Fruit fly (Drosophila melanogaster) whole organism, embryonic: ENCODE measurements around the gene CG4730.

ENCODE experiments used
- BtbVII ChIP-seq: fragments of 200-800 bp; sonication (Bioruptor generic); optimal IDR thresholded peaks from 3 replicates; lab custom pipeline; 2017; ENCODE audit warnings: missing biosample characterization, mild to moderate bottlenecking, missing genetic modification characterization
- CG10321 ChIP-seq: fragments of 200-800 bp; sonication (Bioruptor generic); IDR thresholded peaks from 2 replicates; pipeline ENCODE4 v1.3.6; 2022; ENCODE audit warnings: missing biosample characterization, missing genetic modification characterization
- CG10431 ChIP-seq: fragments of 200-800 bp; sonication (Bioruptor generic); optimal IDR thresholded peaks from 3 replicates; lab custom pipeline; 2018; ENCODE audit warnings: missing biosample characterization, mild to moderate bottlenecking, missing genetic modification characterization
- CG11398 ChIP-seq: fragments of 200-800 bp; sonication (Bioruptor generic); optimal IDR thresholded peaks from 2 replicates; lab custom pipeline; 2016; ENCODE audit warnings: missing biosample characterization, missing genetic modification characterization
- CG11696 ChIP-seq: fragments of 200-800 bp; sonication (Bioruptor generic); IDR thresholded peaks from 2 replicates; pipeline ENCODE4 v1.3.6; 2022; ENCODE audit warnings: missing biosample characterization, missing genetic modification characterization
- CG12071 ChIP-seq: fragments of 200-800 bp; sonication (Bioruptor generic); optimal IDR thresholded peaks from 3 replicates; lab custom pipeline; 2018; ENCODE audit warnings: missing biosample characterization, mild to moderate bottlenecking, missing genetic modification characterization
- CG12236 ChIP-seq: fragments of 200-800 bp; sonication (Bioruptor generic); optimal IDR thresholded peaks from 2 replicates; lab custom pipeline; 2016; ENCODE audit warnings: missing biosample characterization, missing genetic modification characterization
- CG14441 ChIP-seq: fragments of 200-800 bp; sonication (Bioruptor generic); IDR thresholded peaks from 2 replicates; pipeline ENCODE4 v1.3.6; 2022; ENCODE audit warnings: missing biosample characterization, missing genetic modification characterization
- CG18262 ChIP-seq: fragments of 200-800 bp; optimal IDR thresholded peaks from 3 replicates; lab custom pipeline; 2019; ENCODE audit warnings: missing biosample characterization, mild to moderate bottlenecking, missing genetic modification characterization, moderate library complexity
- CG18476 ChIP-seq: fragments of 200-800 bp; sonication (Bioruptor generic); optimal IDR thresholded peaks from 2 replicates; lab custom pipeline; 2016; ENCODE audit warnings: missing biosample characterization, mild to moderate bottlenecking, missing genetic modification characterization
- CG18599 ChIP-seq: fragments of 200-800 bp; sonication (Bioruptor generic); optimal IDR thresholded peaks from 3 replicates; lab custom pipeline; 2017; ENCODE audit warnings: missing biosample characterization, missing genetic modification characterization, mild to moderate bottlenecking, moderate library complexity, missing genetic modification reagents
- CG2116 ChIP-seq: fragments of 200-800 bp; sonication (Bioruptor generic); optimal IDR thresholded peaks from 3 replicates; lab custom pipeline; 2018; ENCODE audit warnings: missing biosample characterization, mild to moderate bottlenecking, missing genetic modification characterization
- CG2129 ChIP-seq: fragments of 200-800 bp; sonication (Bioruptor generic); IDR thresholded peaks from 2 replicates; pipeline ENCODE4 v1.3.6; 2022; ENCODE audit warnings: missing biosample characterization, missing genetic modification characterization; ENCODE audit not compliant: partially characterized antibody
- CG3065 ChIP-seq: fragments of 200-800 bp; sonication (Bioruptor generic); optimal IDR thresholded peaks from 2 replicates; lab custom pipeline; 2016; ENCODE audit warnings: missing biosample characterization, missing genetic modification characterization
- CG31441 ChIP-seq: fragments of 200-800 bp; sonication (Bioruptor generic); IDR thresholded peaks from 2 replicates; pipeline ENCODE4 v1.3.6; 2022; ENCODE audit warnings: missing biosample characterization, missing genetic modification characterization
- CG3163 ChIP-seq: fragments of 200-800 bp; sonication (Bioruptor generic); optimal IDR thresholded peaks from 3 replicates; lab custom pipeline; 2016; ENCODE audit warnings: missing biosample characterization, missing genetic modification characterization
- CG32772 ChIP-seq: fragments of 200-800 bp; sonication (Bioruptor generic); IDR thresholded peaks from 2 replicates; pipeline ENCODE4 v1.3.6; 2022; ENCODE audit warnings: missing biosample characterization, missing genetic modification characterization
- CG3838 ChIP-seq: fragments of 200-800 bp; sonication (Bioruptor generic); optimal IDR thresholded peaks from 3 replicates; lab custom pipeline; 2016; ENCODE audit warnings: missing biosample characterization, missing genetic modification characterization
- CG3995 ChIP-seq: fragments of 200-800 bp; sonication (Bioruptor generic); optimal IDR thresholded peaks from 3 replicates; lab custom pipeline; 2016; ENCODE audit warnings: missing biosample characterization, missing genetic modification characterization
- CG6791 ChIP-seq: fragments of 200-800 bp; sonication (Bioruptor generic); IDR thresholded peaks from 3 replicates; pipeline ENCODE4 v1.3.6; 2022; ENCODE audit warnings: missing biosample characterization, missing genetic modification characterization; ENCODE audit not compliant: partially characterized antibody
- CG7271 ChIP-seq: fragments of 200-800 bp; sonication (Bioruptor generic); optimal IDR thresholded peaks from 2 replicates; lab custom pipeline; 2018; ENCODE audit warnings: missing biosample characterization, mild to moderate bottlenecking, missing genetic modification characterization, moderate library complexity
- CG7372 ChIP-seq: fragments of 200-800 bp; sonication (Bioruptor generic); IDR thresholded peaks from 2 replicates; pipeline ENCODE4 v1.3.6; 2022; ENCODE audit warnings: missing biosample characterization, missing genetic modification characterization
- CG7839 ChIP-seq: fragments of 200-800 bp; sonication (Bioruptor generic); optimal IDR thresholded peaks from 3 replicates; lab custom pipeline; 2018; ENCODE audit warnings: missing biosample characterization, mild to moderate bottlenecking, missing genetic modification characterization, moderate library complexity
- CG9215 ChIP-seq: fragments of 200-800 bp; sonication (Bioruptor generic); IDR thresholded peaks from 2 replicates; pipeline ENCODE4 v1.3.6; 2022; ENCODE audit warnings: missing biosample characterization, missing genetic modification characterization
- CrebB ChIP-seq: fragments of 200-800 bp; sonication (Bioruptor generic); optimal IDR thresholded peaks from 3 replicates; lab custom pipeline; 2018; ENCODE audit warnings: missing biosample characterization, mild to moderate bottlenecking, missing genetic modification characterization
- Dfd ChIP-seq, 2 experiments: fragments of >200 bp; optimal IDR thresholded peaks; 2 replicates each; lab custom pipeline; 2017; ENCODE audit warnings: missing biosample characterization in 2 of 2, missing genetic modification characterization in 2 of 2
- Doc3 ChIP-seq: fragments of 200-800 bp; sonication (Bioruptor generic); IDR thresholded peaks from 3 replicates; pipeline ENCODE4 v1.3.6; 2022; ENCODE audit warnings: missing biosample characterization, missing genetic modification characterization; ENCODE audit not compliant: partially characterized antibody
- E2f2 ChIP-seq: fragments of 200-800 bp; sonication (Bioruptor generic); IDR thresholded peaks from 2 replicates; pipeline ENCODE4 v1.3.6; 2022; ENCODE audit warnings: missing biosample characterization, missing genetic modification characterization
- MESR4 ChIP-seq: fragments of 200-800 bp; sonication (Bioruptor generic); optimal IDR thresholded peaks from 2 replicates; lab custom pipeline; 2018; ENCODE audit warnings: missing biosample characterization, mild to moderate bottlenecking, missing genetic modification characterization, moderate library complexity
- Myb ChIP-seq: fragments of 200-800 bp; sonication (Bioruptor generic); optimal IDR thresholded peaks from 2 replicates; lab custom pipeline; 2016; ENCODE audit warnings: missing biosample characterization, missing genetic modification characterization
- Pdp1 ChIP-seq, 2 experiments: fragments of 200-800 bp; sonication (Bioruptor generic); optimal IDR thresholded peaks; 3 replicates each; lab custom pipeline; 2016; ENCODE audit warnings: missing biosample characterization in 2 of 2, missing genetic modification characterization in 2 of 2, mild to moderate bottlenecking in 1 of 2, moderate library complexity in 1 of 2
- Poxn ChIP-seq: fragments of 200-800 bp; sonication (Bioruptor generic); IDR thresholded peaks from 2 replicates; pipeline ENCODE4 v1.3.6; 2022; ENCODE audit warnings: missing biosample characterization, missing genetic modification characterization
- Tbp ChIP-seq: fragments of >200 bp; optimal IDR thresholded peaks from 2 replicates; lab custom pipeline; 2018; ENCODE audit warnings: missing biosample characterization, missing genetic modification characterization
- Trl ChIP-seq, 3 experiments: fragments of >200 bp in 2 of 3; fragments of 200-800 bp in 1 of 3; sonication (Bioruptor generic) in 1 of 3; optimal IDR thresholded peaks; 2 replicates in 1 of 3; 3 replicates in 2 of 3; lab custom pipeline; 2016 to 2017; ENCODE audit warnings: missing biosample characterization in 1 of 3, missing genetic modification characterization in 1 of 3
- ash1 ChIP-seq: fragments of 200-800 bp; sonication (Bioruptor generic); optimal IDR thresholded peaks from 2 replicates; lab custom pipeline; 2018; ENCODE audit warnings: missing biosample characterization, mild to moderate bottlenecking, missing genetic modification characterization
- chif ChIP-seq, 2 experiments: fragments of 200-800 bp; sonication (Bioruptor generic); optimal IDR thresholded peaks; 3 replicates each; lab custom pipeline; 2016; ENCODE audit warnings: missing biosample characterization in 2 of 2, missing genetic modification characterization in 2 of 2
- chinmo ChIP-seq: fragments of 200-800 bp; sonication (Bioruptor generic); IDR thresholded peaks from 4 replicates; pipeline ENCODE4 v1.3.6; 2022; ENCODE audit warnings: missing biosample characterization, missing genetic modification characterization; ENCODE audit not compliant: partially characterized antibody
- corto ChIP-seq: fragments of 200-800 bp; sonication (Bioruptor generic); optimal IDR thresholded peaks from 2 replicates; lab custom pipeline; 2016; ENCODE audit warnings: missing biosample characterization, mild to moderate bottlenecking, missing genetic modification characterization, moderate library complexity
- fd64A ChIP-seq: fragments of 200-800 bp; sonication (Bioruptor generic); optimal IDR thresholded peaks from 3 replicates; lab custom pipeline; 2018; ENCODE audit warnings: missing biosample characterization, mild to moderate bottlenecking, missing genetic modification characterization
- grau ChIP-seq: fragments of 200-800 bp; optimal IDR thresholded peaks from 3 replicates; lab custom pipeline; 2019; ENCODE audit warnings: missing biosample characterization, mild to moderate bottlenecking, missing genetic modification characterization, moderate library complexity
- grn ChIP-seq: fragments of 200-800 bp; sonication (Bioruptor generic); optimal IDR thresholded peaks from 3 replicates; lab custom pipeline; 2017; ENCODE audit warnings: missing biosample characterization, missing genetic modification characterization
- gro ChIP-seq: fragments of 200-800 bp; sonication (Bioruptor generic); optimal IDR thresholded peaks from 2 replicates; lab custom pipeline; 2016; ENCODE audit warnings: missing biosample characterization, missing genetic modification characterization
- her ChIP-seq: fragments of 200-800 bp; sonication (Bioruptor generic); optimal IDR thresholded peaks from 2 replicates; lab custom pipeline; 2016; ENCODE audit warnings: missing biosample characterization, missing genetic modification characterization
- oc ChIP-seq: fragments of 200-800 bp; sonication (Bioruptor generic); optimal IDR thresholded peaks from 2 replicates; lab custom pipeline; 2018; ENCODE audit warnings: missing biosample characterization, mild to moderate bottlenecking, missing genetic modification characterization, moderate library complexity
- onecut ChIP-seq: fragments of 200-800 bp; sonication (Bioruptor generic); IDR thresholded peaks from 2 replicates; pipeline ENCODE4 v1.3.6; 2022; ENCODE audit warnings: missing biosample characterization, missing genetic modification characterization
- pho ChIP-seq: fragments of 200-800 bp; sonication (Bioruptor generic); optimal IDR thresholded peaks from 2 replicates; lab custom pipeline; 2016; ENCODE audit warnings: missing biosample characterization, missing genetic modification characterization
- sna ChIP-seq: fragments of 200-800 bp; sonication (Bioruptor generic); IDR thresholded peaks from 2 replicates; pipeline ENCODE4 v1.3.6; 2022; ENCODE audit warnings: missing biosample characterization, missing genetic modification characterization; ENCODE audit not compliant: partially characterized antibody
- sqz ChIP-seq: fragments of 200-800 bp; sonication (Bioruptor generic); optimal IDR thresholded peaks from 3 replicates; lab custom pipeline; 2018; ENCODE audit warnings: missing biosample characterization, mild to moderate bottlenecking, missing genetic modification characterization
- usp ChIP-seq: fragments of >200 bp; optimal IDR thresholded peaks from 2 replicates; lab custom pipeline; 2017; ENCODE audit warnings: missing biosample characterization, missing genetic modification characterization
- zfh1 ChIP-seq: fragments of 200-800 bp; sonication (Bioruptor generic); IDR thresholded peaks from 3 replicates; pipeline ENCODE4 v1.3.6; 2022; ENCODE audit warnings: missing biosample characterization, missing genetic modification characterization

Gene CG4730

dm6 chr3R:25652066-25652720, 26.3 kb downstream of the CG4730 start (continued):
- TF ChIP-seq Trl (optimal IDR thresholded peaks at IDR 0.05; lab: Kevin White, UChicago), result no peak
- no peak for TF ChIP-seq Trl (GFP tag; optimal IDR thresholded peaks at IDR 0.05; lab: Kevin White, UChicago)
- no peak for TF ChIP-seq CG7372 (GFP tag; lab: Robert Waterston, UW)
- TF ChIP-seq CG6791 (GFP tag; lab: Robert Waterston, UW), result peak; percentile 66
- no peak for TF ChIP-seq CG3065 (GFP tag; lab: Kevin White, UChicago)
- peak in 1 of 2 experiments; percentile 71 for TF ChIP-seq Pdp1 (GFP tag; optimal IDR thresholded peaks at IDR 0.05; lab: Kevin White, UChicago)
- TF ChIP-seq CG3838 (GFP tag; lab: Kevin White, UChicago), result no peak
- no peak for TF ChIP-seq Poxn (GFP tag; lab: Robert Waterston, UW)
- no peak for TF ChIP-seq fd64A (GFP tag; lab: Kevin White, UChicago)
- no peak for TF ChIP-seq CG12071 (GFP tag; lab: Kevin White, UChicago)
- no peak for TF ChIP-seq CG32772
- TF ChIP-seq CG14441 (GFP tag; lab: Robert Waterston, UW), result no peak
- no peak for TF ChIP-seq pho (GFP tag; lab: Kevin White, UChicago)
- TF ChIP-seq CG11696 (GFP tag; lab: Robert Waterston, UW), result no peak
- no peak for TF ChIP-seq zfh1 (GFP tag; lab: Robert Waterston, UW)
- TF ChIP-seq CG18599, result no peak
- TF ChIP-seq CG7271 (tag; lab: Kevin White, UChicago), result no peak
- no peak for TF ChIP-seq gro (GFP tag; lab: Kevin White, UChicago)
- no peak for TF ChIP-seq CG18476 (GFP tag; lab: Kevin White, UChicago)
- TF ChIP-seq chinmo (GFP tag; lab: Robert Waterston, UW), result peak; percentile 82; the same call in 3 of the 4 replicates
- TF ChIP-seq corto (GFP tag; lab: Kevin White, UChicago), result no peak
- TF ChIP-seq Tbp (GFP tag; lab: Kevin White, UChicago), result no peak
- no peak for TF ChIP-seq CG10431 (GFP tag; lab: Kevin White, UChicago)
- TF ChIP-seq sqz (GFP tag; lab: Kevin White, UChicago), result no peak
- TF ChIP-seq chif (GFP tag; optimal IDR thresholded peaks at IDR 0.05; lab: Kevin White, UChicago), result no peak
- TF ChIP-seq grn, result no peak
- TF ChIP-seq CG7839 (tag; lab: Kevin White, UChicago), result no peak
- TF ChIP-seq BtbVII, result peak; percentile 22
- no peak for TF ChIP-seq CG31441 (GFP tag; lab: Robert Waterston, UW)
- TF ChIP-seq ash1, result no peak
- TF ChIP-seq Dfd (GFP tag; optimal IDR thresholded peaks at IDR 0.05; lab: Kevin White, UChicago), result no peak
- no peak for TF ChIP-seq CG2129 (GFP tag; lab: Robert Waterston, UW)
- TF ChIP-seq CG10321 (GFP tag; lab: Robert Waterston, UW), result no peak
- peak; percentile 4 for TF ChIP-seq grau (tag; lab: Kevin White, UChicago)
- TF ChIP-seq E2f2 (GFP tag; lab: Robert Waterston, UW), result peak; percentile 36; the same call in 1 of the 2 replicates
- TF ChIP-seq CG11398 (GFP tag; lab: Kevin White, UChicago), result no peak
- no peak for TF ChIP-seq CG2116 (GFP tag; lab: Kevin White, UChicago)
- TF ChIP-seq CG12236 (GFP tag; lab: Kevin White, UChicago), result no peak
- TF ChIP-seq usp, result no peak
- TF ChIP-seq her (GFP tag; lab: Kevin White, UChicago), result peak; percentile 69
- peak; percentile 5 for TF ChIP-seq CG3163 (GFP tag; lab: Kevin White, UChicago)
- no peak for TF ChIP-seq sna (GFP tag; lab: Robert Waterston, UW)
- TF ChIP-seq CrebB, result no peak
- no peak for TF ChIP-seq onecut (GFP tag; lab: Robert Waterston, UW)
- no peak for TF ChIP-seq Doc3 (GFP tag; lab: Robert Waterston, UW)
- peak; percentile 90 for TF ChIP-seq Myb (GFP tag; lab: Kevin White, UChicago)
- no peak for TF ChIP-seq MESR4
- no peak for TF ChIP-seq CG18262 (tag; lab: Kevin White, UChicago)
- peak; percentile 71 for TF ChIP-seq oc (tag; lab: Kevin White, UChicago)
- no peak for TF ChIP-seq CG9215 (GFP tag; lab: Robert Waterston, UW)
- peak; percentile 41 for TF ChIP-seq CG3995 (GFP tag; lab: Kevin White, UChicago)
